Worm (Caenorhabditis elegans) whole organism, L4 larva: ENCODE data around the gene scl-1.

Experiments
- ceh-82 ChIP-seq: sonication (generic microtip); optimal IDR thresholded peaks from 2 replicates; lab custom pipeline; 2017; ENCODE audit warnings: missing biosample characterization, missing genetic modification characterization
- dve-1 ChIP-seq: sonication (generic microtip); optimal IDR thresholded peaks from 2 replicates; lab custom pipeline; 2017; ENCODE audit warnings: antibody characterized with exemption, mild to moderate bottlenecking, missing genetic modification characterization, missing compliant biosample characterization; ENCODE audit not compliant: insufficient read depth
- fkh-10 ChIP-seq: fragments of 150-350 bp; optimal IDR thresholded peaks from 2 replicates; lab custom pipeline; 2014; ENCODE audit warnings: missing biosample characterization, missing genetic modification reagents, missing genetic modification characterization
- hlh-11 ChIP-seq: fragments of 200-800 bp; sonication (Bioruptor generic); optimal IDR thresholded peaks from 2 replicates; lab custom pipeline; 2018; ENCODE audit warnings: mild to moderate bottlenecking, missing genetic modification characterization, missing compliant biosample characterization
- nhr-6 ChIP-seq: fragments of 150-350 bp; optimal IDR thresholded peaks from 2 replicates; lab custom pipeline; 2014; ENCODE audit warnings: missing biosample characterization, missing genetic modification characterization
- nhr-77 ChIP-seq: fragments of 150-350 bp; optimal IDR thresholded peaks from 2 replicates; lab custom pipeline; 2014; ENCODE audit warnings: missing biosample characterization, missing genetic modification characterization
- pha-4 ChIP-seq, 2 experiments: fragments of 150-350 bp in 1 of 2; fragments of 200-800 bp in 1 of 2; sonication (Bioruptor generic) in 1 of 2; IDR thresholded peaks in 1 of 2; optimal IDR thresholded peaks in 1 of 2; 2 replicates each; pipeline versions ENCODE4 v1.3.6 to Lab custom; 2014 to 2022; ENCODE audit warnings: missing genetic modification characterization in 2 of 2, missing genetic modification reagents in 2 of 2, missing biosample characterization in 1 of 2, missing compliant biosample characterization in 1 of 2
- ztf-11 ChIP-seq: fragments of 150-350 bp; optimal IDR thresholded peaks from 2 replicates; lab custom pipeline; 2014; ENCODE audit warnings: missing biosample characterization, missing genetic modification characterization

ce11 chrIV:13016820-13017219 is 39.3 kb upstream of the scl-1 start:
- TF ChIP-seq ztf-11 (tag; lab: Kevin White, UChicago) (no peak), nhr-6 (tag; lab: Kevin White, UChicago) (no peak), ceh-82 (no peak), nhr-77 (tag; lab: Kevin White, UChicago) (no peak), pha-4 (GFP tag; IDR thresholded peaks at IDR 0.05; lab: Robert Waterston, UW) (no peak), pha-4 (tag; optimal IDR thresholded peaks at IDR 0.05; lab: Kevin White, UChicago) (no peak), dve-1 (tag; lab: Kevin White, UChicago) (no peak), fkh-10 (GFP tag; lab: Kevin White, UChicago) (peak; percentile 60), hlh-11 (tag; lab: Kevin White, UChicago) (no peak)
